Worm (Caenorhabditis elegans) whole organism, mixed stage, embryonic: ENCODE data around the gene Y110A2AR.1.

Source experiments
- M03D4.4 ChIP-seq: sonication (generic microtip); optimal IDR thresholded peaks from 2 replicates; lab custom pipeline; 2017; ENCODE audit warnings: mild to moderate bottlenecking, missing genetic modification characterization, missing compliant biosample characterization
- bed-3 ChIP-seq: fragments of 200-800 bp; sonication (Bioruptor generic); optimal IDR thresholded peaks from 3 replicates; lab custom pipeline; 2018; ENCODE audit warnings: mild to moderate bottlenecking, missing genetic modification characterization, moderate library complexity, missing compliant biosample characterization
- blmp-1 ChIP-seq: fragments of 150-350 bp; optimal IDR thresholded peaks from 2 replicates; lab custom pipeline; 2014; ENCODE audit warnings: missing biosample characterization, missing genetic modification characterization
- ceh-43 ChIP-seq: fragments of 200-800 bp; sonication (Bioruptor generic); optimal IDR thresholded peaks from 2 replicates; lab custom pipeline; 2018; ENCODE audit warnings: mild to moderate bottlenecking, missing genetic modification characterization, moderate library complexity, missing compliant biosample characterization
- ceh-83 ChIP-seq: fragments of 200-800 bp; sonication (Bioruptor generic); optimal IDR thresholded peaks from 2 replicates; lab custom pipeline; 2018; ENCODE audit warnings: mild to moderate bottlenecking, missing genetic modification characterization, missing compliant biosample characterization
- ces-1 ChIP-seq: fragments of 150-350 bp; optimal IDR thresholded peaks from 2 replicates; lab custom pipeline; 2014; ENCODE audit warnings: missing biosample characterization, missing genetic modification reagents, missing genetic modification characterization
- cnd-1 ChIP-seq: fragments of 200-800 bp; sonication (Bioruptor generic); optimal IDR thresholded peaks from 2 replicates; lab custom pipeline; 2018; ENCODE audit warnings: mild to moderate bottlenecking, missing genetic modification characterization, missing compliant biosample characterization
- drap-1 ChIP-seq: fragments of 200-800 bp; sonication (Bioruptor generic); optimal IDR thresholded peaks from 3 replicates; lab custom pipeline; 2018; ENCODE audit warnings: mild to moderate bottlenecking, missing genetic modification characterization, missing compliant biosample characterization
- elt-1 ChIP-seq: sonication (generic microtip); optimal IDR thresholded peaks from 2 replicates; lab custom pipeline; 2017; ENCODE audit warnings: missing genetic modification characterization, mild to moderate bottlenecking, missing compliant biosample characterization, antibody characterized with exemption, moderate library complexity, borderline replicate concordance; ENCODE audit not compliant: insufficient read depth
- elt-3 ChIP-seq: fragments of 150-350 bp; optimal IDR thresholded peaks from 2 replicates; lab custom pipeline; 2014; ENCODE audit warnings: missing biosample characterization, missing genetic modification characterization
- flh-1 ChIP-seq: fragments of 200-800 bp; sonication (Bioruptor generic); optimal IDR thresholded peaks from 2 replicates; lab custom pipeline; 2018; ENCODE audit warnings: mild to moderate bottlenecking, missing genetic modification characterization, moderate library complexity, missing compliant biosample characterization
- ham-2 ChIP-seq: fragments of 200-800 bp; sonication (Bioruptor generic); optimal IDR thresholded peaks from 2 replicates; lab custom pipeline; 2018; ENCODE audit warnings: mild to moderate bottlenecking, missing genetic modification characterization, missing compliant biosample characterization
- lin-13 ChIP-seq: fragments of 150-350 bp; optimal IDR thresholded peaks from 2 replicates; lab custom pipeline; 2014; ENCODE audit warnings: missing biosample characterization, missing genetic modification characterization
- lin-32 ChIP-seq: fragments of 200-800 bp; sonication (Bioruptor generic); optimal IDR thresholded peaks from 2 replicates; lab custom pipeline; 2018; ENCODE audit warnings: mild to moderate bottlenecking, missing genetic modification characterization, missing compliant biosample characterization
- lsy-2 ChIP-seq: fragments of 150-350 bp; optimal IDR thresholded peaks from 2 replicates; lab custom pipeline; 2014; ENCODE audit warnings: missing biosample characterization, missing genetic modification characterization
- mab-5 ChIP-seq: fragments of 150-350 bp; optimal IDR thresholded peaks from 2 replicates; lab custom pipeline; 2014; ENCODE audit warnings: missing biosample characterization, missing genetic modification characterization
- mep-1 ChIP-seq: fragments of 150-350 bp; optimal IDR thresholded peaks from 2 replicates; lab custom pipeline; 2017; ENCODE audit warnings: missing biosample characterization, missing genetic modification reagents, missing genetic modification characterization, inconsistent platforms
- mls-2 ChIP-seq: sonication (generic microtip); optimal IDR thresholded peaks from 2 replicates; lab custom pipeline; 2016; ENCODE audit warnings: mild to moderate bottlenecking, missing genetic modification characterization, moderate library complexity, missing compliant biosample characterization
- nhr-2 ChIP-seq: fragments of 150-350 bp; optimal IDR thresholded peaks from 2 replicates; lab custom pipeline; 2014; ENCODE audit warnings: missing biosample characterization, missing genetic modification characterization
- nhr-237 ChIP-seq: fragments of 150-350 bp; optimal IDR thresholded peaks from 2 replicates; lab custom pipeline; 2014; ENCODE audit warnings: missing biosample characterization, missing genetic modification characterization
- nhr-28 ChIP-seq: fragments of 150-350 bp; optimal IDR thresholded peaks from 2 replicates; lab custom pipeline; 2014; ENCODE audit warnings: missing biosample characterization, missing genetic modification characterization
- nhr-76 ChIP-seq: sonication (generic microtip); optimal IDR thresholded peaks from 2 replicates; lab custom pipeline; 2017; ENCODE audit warnings: missing biosample characterization, missing genetic modification characterization
- pha-4 ChIP-seq: fragments of 150-350 bp; optimal IDR thresholded peaks from 2 replicates; lab custom pipeline; 2018; ENCODE audit warnings: missing biosample characterization, missing genetic modification reagents, missing genetic modification characterization
- snpc-4 ChIP-seq: fragments of 150-350 bp; optimal IDR thresholded peaks from 2 replicates; lab custom pipeline; 2014; ENCODE audit warnings: missing biosample characterization, missing genetic modification characterization
- sptf-1 ChIP-seq: sonication (generic microtip); optimal IDR thresholded peaks from 2 replicates; lab custom pipeline; 2017; ENCODE audit warnings: mild to moderate bottlenecking, missing genetic modification characterization, moderate library complexity, missing compliant biosample characterization
- tbx-8 ChIP-seq: fragments of 200-800 bp; sonication (Bioruptor generic); optimal IDR thresholded peaks from 2 replicates; lab custom pipeline; 2018; ENCODE audit warnings: mild to moderate bottlenecking, missing genetic modification characterization, moderate library complexity, missing compliant biosample characterization
- unc-120 ChIP-seq: sonication (generic microtip); optimal IDR thresholded peaks from 2 replicates; lab custom pipeline; 2017; ENCODE audit warnings: missing genetic modification characterization, missing compliant biosample characterization; ENCODE audit not compliant: poor library complexity, severe bottlenecking
- unc-39 ChIP-seq: fragments of 150-350 bp; optimal IDR thresholded peaks from 2 replicates; lab custom pipeline; 2014; ENCODE audit warnings: missing biosample characterization, missing genetic modification characterization
- unc-62 ChIP-seq: fragments of 150-350 bp; optimal IDR thresholded peaks from 2 replicates; lab custom pipeline; 2014; ENCODE audit warnings: missing biosample characterization, missing genetic modification reagents, missing genetic modification characterization
- zip-8 ChIP-seq: fragments of 150-350 bp; optimal IDR thresholded peaks from 2 replicates; lab custom pipeline; 2014; ENCODE audit warnings: missing biosample characterization, missing genetic modification characterization
- ztf-11 ChIP-seq: fragments of 150-350 bp; optimal IDR thresholded peaks from 2 replicates; lab custom pipeline; 2014; ENCODE audit warnings: missing biosample characterization, missing genetic modification characterization

Y110A2AR.1 gene

DNA sequence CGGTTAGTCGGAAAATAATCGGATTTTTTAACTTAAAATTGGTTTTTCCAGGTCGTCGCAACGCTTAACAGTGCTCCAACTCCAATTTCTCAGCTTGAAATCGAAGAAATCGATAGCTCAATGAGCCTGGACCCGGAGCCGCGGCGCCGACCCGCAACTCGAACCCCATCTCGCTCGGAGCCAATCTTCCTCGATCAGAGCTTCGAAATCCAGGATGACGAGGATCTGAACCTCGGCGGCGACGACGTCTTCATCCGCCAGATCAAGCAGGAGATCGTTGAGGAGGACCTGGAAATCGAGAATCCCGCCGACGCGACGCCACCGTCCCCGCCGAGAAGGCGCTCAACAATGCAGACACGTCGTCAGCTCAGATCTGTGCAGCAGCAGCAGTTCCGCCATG, 724 bp downstream of the Y110A2AR.1 start:
- no peak for TF ChIP-seq nhr-237 (tag; lab: Kevin White, UChicago)
- TF ChIP-seq M03D4.4 (tag; lab: Kevin White, UChicago) = no peak
- no peak for TF ChIP-seq ces-1 (GFP tag; lab: Kevin White, UChicago)
- no peak for TF ChIP-seq bed-3
- TF ChIP-seq elt-3 (tag; lab: Kevin White, UChicago) = no peak
- no peak for TF ChIP-seq lin-32 (GFP tag; lab: Kevin White, UChicago)
- TF ChIP-seq lin-13 (tag; lab: Kevin White, UChicago) = no peak
- TF ChIP-seq sptf-1 (tag; lab: Kevin White, UChicago) = no peak
- TF ChIP-seq ham-2 (GFP tag; lab: Kevin White, UChicago) = no peak
- TF ChIP-seq unc-120 (tag; lab: Kevin White, UChicago) = no peak

DNA sequence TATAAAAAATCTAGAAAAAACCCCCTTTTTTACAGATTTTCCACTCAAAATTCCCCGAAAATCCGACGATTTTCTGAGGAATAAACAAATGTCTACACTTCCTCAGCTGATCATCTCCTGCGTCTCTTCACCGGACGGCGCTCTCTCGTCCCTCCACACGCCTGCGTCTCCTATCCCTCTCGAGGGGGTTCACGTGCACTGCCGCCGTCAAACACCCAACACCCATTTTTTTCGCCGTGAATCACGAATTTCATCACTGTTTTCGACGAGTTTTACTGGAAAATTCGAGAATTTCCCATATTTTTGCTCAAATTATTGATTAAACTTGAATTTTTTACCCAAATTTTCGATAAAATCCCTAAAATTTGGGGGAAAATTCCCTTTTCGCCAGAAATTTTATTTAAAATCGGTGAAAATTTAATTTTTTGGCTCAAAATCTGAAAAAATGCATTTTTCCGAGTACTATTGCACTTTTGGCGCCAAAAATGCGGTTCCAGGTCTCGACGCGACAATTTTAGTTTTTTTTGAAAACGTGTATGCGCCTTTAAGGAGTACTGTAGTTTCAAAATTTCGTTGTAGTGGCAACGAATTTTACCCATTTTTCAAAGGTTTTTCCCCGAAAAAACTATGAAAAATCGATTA, 1.4 kb downstream of the Y110A2AR.1 start:
- TF ChIP-seq pha-4 (tag; lab: Kevin White, UChicago) (peak; percentile 22), mls-2 (tag; lab: Kevin White, UChicago) (no peak)

DNA sequence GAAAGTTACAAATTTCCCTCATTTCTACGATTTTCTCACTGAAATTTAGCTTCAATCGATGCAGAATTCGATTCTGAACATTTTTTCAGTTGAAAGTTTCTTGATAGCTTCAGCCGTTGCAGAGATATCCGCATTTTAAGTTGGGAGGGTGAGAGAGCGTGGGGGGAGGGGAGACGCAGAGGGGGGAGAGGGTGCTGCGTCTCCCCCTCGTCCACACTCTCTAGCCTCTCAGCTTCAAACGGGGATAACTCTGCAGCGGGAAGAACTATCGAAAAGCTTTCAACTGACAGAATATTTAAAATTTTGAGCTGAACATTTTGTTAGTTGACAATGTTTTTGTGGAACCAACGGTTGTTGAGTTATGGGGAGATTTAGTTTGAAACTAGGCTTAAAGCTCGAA, 2.4 kb downstream of the Y110A2AR.1 start:
- TF ChIP-seq nhr-76 (no peak), ceh-83 (GFP tag; lab: Kevin White, UChicago) (no peak), mep-1 (tag; lab: Kevin White, UChicago) (no peak), lsy-2 (no peak), tbx-8 (no peak), snpc-4 (tag; lab: Kevin White, UChicago) (no peak), nhr-2 (no peak)

DNA sequence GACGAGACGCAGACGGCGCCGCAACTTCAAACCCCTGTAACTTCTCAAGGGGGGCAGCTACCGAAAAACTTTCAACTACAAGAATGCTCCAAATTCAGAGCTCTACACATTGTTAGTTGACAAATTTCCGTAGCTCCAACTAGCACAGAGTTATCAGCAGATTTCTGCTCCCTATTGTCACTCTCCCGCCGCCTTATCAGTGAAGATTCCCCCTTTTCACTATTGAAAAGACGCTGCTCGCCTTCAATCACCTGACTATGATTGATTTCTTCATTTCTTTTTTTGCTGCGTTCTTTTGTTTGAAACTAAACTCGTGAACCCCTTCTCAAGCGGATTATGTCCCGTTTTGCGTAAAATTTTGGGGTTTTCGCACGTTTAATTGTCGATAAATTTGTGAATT, 2.8 kb downstream of the Y110A2AR.1 start:
- TF ChIP-seq nhr-237 (tag; lab: Kevin White, UChicago) = no peak
- no peak for TF ChIP-seq ham-2 (GFP tag; lab: Kevin White, UChicago)
- no peak for TF ChIP-seq mls-2 (tag; lab: Kevin White, UChicago)
- no peak for TF ChIP-seq snpc-4 (tag; lab: Kevin White, UChicago)
- no peak for TF ChIP-seq tbx-8
- no peak for TF ChIP-seq lin-32 (GFP tag; lab: Kevin White, UChicago)
- no peak for TF ChIP-seq nhr-28 (tag; lab: Kevin White, UChicago)
- no peak for TF ChIP-seq blmp-1
- TF ChIP-seq drap-1 (GFP tag; lab: Kevin White, UChicago) = no peak
- TF ChIP-seq nhr-2 = no peak
- no peak for TF ChIP-seq sptf-1 (tag; lab: Kevin White, UChicago)
- no peak for TF ChIP-seq mep-1 (tag; lab: Kevin White, UChicago)
- no peak for TF ChIP-seq nhr-76
- TF ChIP-seq zip-8 (tag; lab: Kevin White, UChicago) = no peak
- no peak for TF ChIP-seq ceh-43 (GFP tag; lab: Kevin White, UChicago)
- TF ChIP-seq elt-1 (tag; lab: Kevin White, UChicago) = no peak
- no peak for TF ChIP-seq cnd-1

DNA sequence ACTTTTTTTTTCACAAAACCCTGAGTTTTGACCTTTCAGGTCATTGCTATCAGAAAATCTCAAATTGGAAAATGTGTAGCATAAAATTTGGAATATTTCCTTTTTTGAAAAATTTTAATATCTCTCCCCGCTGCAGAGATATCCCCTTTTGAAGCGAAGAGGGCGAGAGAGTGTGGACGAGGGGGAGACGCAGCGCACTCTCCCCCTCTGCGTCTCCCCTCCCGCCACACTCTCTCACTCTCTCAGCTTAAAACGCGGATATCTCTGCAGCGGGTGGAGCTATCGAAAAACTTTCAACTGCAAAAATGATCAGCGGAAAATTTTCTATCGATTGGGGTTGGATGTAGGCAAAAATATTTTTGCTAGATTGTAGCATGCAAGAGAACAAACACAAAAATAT, 3.3 kb downstream of the Y110A2AR.1 start:
- TF ChIP-seq lsy-2 (no peak), sptf-1 (tag; lab: Kevin White, UChicago) (no peak), flh-1 (GFP tag; lab: Kevin White, UChicago) (no peak), elt-1 (tag; lab: Kevin White, UChicago) (no peak), cnd-1 (no peak), snpc-4 (tag; lab: Kevin White, UChicago) (no peak), mls-2 (tag; lab: Kevin White, UChicago) (no peak), ztf-11 (tag; lab: Kevin White, UChicago) (no peak), ces-1 (GFP tag; lab: Kevin White, UChicago) (no peak), tbx-8 (no peak), ceh-43 (GFP tag; lab: Kevin White, UChicago) (no peak), nhr-2 (no peak)

DNA sequence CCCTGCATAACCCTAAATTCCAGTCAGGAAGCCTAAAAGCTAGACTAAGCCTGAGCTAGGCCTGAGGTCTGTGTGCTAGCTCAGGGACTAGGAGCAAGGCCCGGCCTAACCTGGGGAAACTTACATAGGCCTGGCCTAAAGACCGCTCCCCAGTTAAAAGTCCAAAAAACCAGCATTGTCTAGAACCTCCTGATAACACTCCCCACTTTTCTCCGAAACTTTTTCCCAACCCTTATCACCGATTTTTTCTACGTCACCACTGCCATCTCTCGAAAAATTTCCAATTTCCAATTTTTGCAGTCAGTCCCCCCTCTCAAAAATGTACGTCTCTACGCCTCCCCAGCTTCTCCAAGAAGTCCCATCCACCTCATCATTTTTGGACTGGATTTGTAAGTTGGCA, 4.1 kb downstream of the Y110A2AR.1 start, which contains the start of gene ZK355.2:
TSS of gene ZK355.2 (plus strand) at position 301 of the 400 bp plus-strand sequence.
- TF ChIP-seq bed-3 (no peak), lin-32 (GFP tag; lab: Kevin White, UChicago) (no peak), unc-62 (GFP tag; lab: Kevin White, UChicago) (no peak), unc-120 (tag; lab: Kevin White, UChicago) (no peak), mab-5 (tag; lab: Kevin White, UChicago) (no peak), mls-2 (tag; lab: Kevin White, UChicago) (no peak), snpc-4 (tag; lab: Kevin White, UChicago) (no peak), drap-1 (GFP tag; lab: Kevin White, UChicago) (no peak), pha-4 (tag; lab: Kevin White, UChicago) (no peak), ceh-83 (GFP tag; lab: Kevin White, UChicago) (no peak), unc-39 (tag; lab: Kevin White, UChicago) (no peak), flh-1 (GFP tag; lab: Kevin White, UChicago) (no peak)
- TF ChIP-seq, all 35 proteins: peak for 0
